Fruit fly (Drosophila melanogaster): ENCODE data around the gene CG8500.

Gene CG8500

DNA sequence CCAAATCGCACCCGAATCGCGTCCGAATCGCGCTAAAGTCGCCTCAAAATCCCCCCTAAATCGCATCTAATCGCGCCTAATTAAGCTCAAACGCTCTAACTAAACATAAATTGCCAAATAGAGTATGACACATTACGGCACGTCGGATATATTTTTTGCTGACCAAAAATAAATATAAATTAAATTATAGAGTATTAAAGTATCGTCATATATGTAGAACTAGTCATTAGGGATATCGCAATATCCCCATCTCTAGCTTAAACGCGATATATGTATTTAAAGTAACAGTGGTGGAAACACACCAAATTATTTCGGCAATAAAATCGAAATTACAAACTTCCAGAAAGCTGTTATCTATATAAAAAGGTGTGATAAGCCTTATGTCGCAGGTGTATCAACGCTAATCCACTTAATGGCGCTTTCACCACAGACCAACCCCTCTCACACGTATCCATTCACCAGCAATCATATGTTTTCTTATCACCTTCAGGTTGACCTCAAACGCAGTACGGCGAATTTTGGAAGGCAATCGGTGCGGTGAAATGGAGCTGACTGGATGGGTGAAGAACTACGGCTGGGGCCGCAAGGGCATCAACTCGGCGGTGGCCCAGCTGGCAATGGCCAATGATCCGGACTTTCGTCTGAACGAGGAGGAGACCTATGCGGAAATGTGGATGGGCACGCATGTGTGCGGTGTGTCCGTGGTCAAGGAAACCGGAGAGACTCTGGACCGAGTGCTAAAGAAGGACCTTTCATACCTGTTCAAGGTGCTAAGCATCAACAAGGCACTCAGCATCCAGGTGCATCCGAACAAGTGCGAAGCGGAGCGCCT is 24.9 kb upstream of the CG8500 start, which contains the start of gene Mpi (continued):
- TF ChIP-seq CG11696 (GFP tag; IDR thresholded peaks at IDR 0.05) (no peak), CG4617 (GFP tag; optimal IDR thresholded peaks at IDR 0.05; ENCODE audit: borderline replicate concordance) (peak; percentile 63), Blimp-1 (GFP tag; optimal IDR thresholded peaks at IDR 0.05) (no peak), CG2120 (GFP tag; optimal IDR thresholded peaks at IDR 0.05) (peak; percentile 55), E2f1 (GFP tag; IDR thresholded peaks at IDR 0.05) (no peak), Xrp1 (GFP tag; IDR thresholded peaks at IDR 0.05) (peak; percentile 49; the same call in 1 of the 2 replicates), Oli (tag; optimal IDR thresholded peaks at IDR 0.05) (no peak), crc (GFP tag; optimal IDR thresholded peaks at IDR 0.05) (no peak), Mad (GFP tag; optimal IDR thresholded peaks at IDR 0.05) (no peak), zfh2 (GFP tag; optimal IDR thresholded peaks at IDR 0.05) (no peak), trh (GFP tag; optimal IDR thresholded peaks at IDR 0.05) (no peak), ash1 (GFP tag; optimal IDR thresholded peaks at IDR 0.05) (no peak), Trl (optimal IDR thresholded peaks at IDR 0.05) (no peak), Trl (GFP tag; optimal IDR thresholded peaks at IDR 0.05) (no peak), ranshi (GFP tag; IDR thresholded peaks at IDR 0.05) (no peak), CoRest (tag; optimal IDR thresholded peaks at IDR 0.05) (peak; percentile 40), unc-4 (GFP tag; IDR thresholded peaks at IDR 0.05; ENCODE audit: partially characterized antibody) (peak; percentile 63), CTCF (GFP tag; optimal IDR thresholded peaks at IDR 0.05) (no peak), grau (tag; optimal IDR thresholded peaks at IDR 0.05) (no peak), CG30403 (GFP tag; optimal IDR thresholded peaks at IDR 0.05) (peak; percentile 18), CG3995 (GFP tag; optimal IDR thresholded peaks at IDR 0.05) (peak; percentile 82), Opbp (GFP tag; IDR thresholded peaks at IDR 0.05; ENCODE audit: partially characterized antibody) (no peak), CG34224 (GFP tag; IDR thresholded peaks at IDR 0.05; ENCODE audit: partially characterized antibody) (peak; percentile 42; the same call in 1 of the 3 replicates), Jarid2 (GFP tag; optimal IDR thresholded peaks at IDR 0.05) (no peak), CG10654 (GFP tag; optimal IDR thresholded peaks at IDR 0.05) (no peak), dati (GFP tag; IDR thresholded peaks at IDR 0.05) (no peak), lilli (GFP tag; optimal IDR thresholded peaks at IDR 0.05) (peak; percentile 37), CG17829 (tag; optimal IDR thresholded peaks at IDR 0.05) (peak; percentile 50), ftz-f1 (GFP tag; optimal IDR thresholded peaks at IDR 0.05) (peak; percentile 71), pita (GFP tag; optimal IDR thresholded peaks at IDR 0.05) (no peak), pho (GFP tag; optimal IDR thresholded peaks at IDR 0.05) (no peak), sisA (GFP tag; IDR thresholded peaks at IDR 0.05) (no peak), CG15011 (GFP tag; optimal IDR thresholded peaks at IDR 0.05) (no peak), Taf1 (GFP tag; IDR thresholded peaks at IDR 0.05) (no peak), sim (GFP tag; IDR thresholded peaks at IDR 0.05) (no peak), HLH54F (GFP tag; optimal IDR thresholded peaks at IDR 0.05) (no peak), slbo (GFP tag; IDR thresholded peaks at IDR 0.05) (peak; percentile 19; the same call in 1 of the 2 replicates), schlank (tag; optimal IDR thresholded peaks at IDR 0.05) (no peak), dmrt11E (tag; optimal IDR thresholded peaks at IDR 0.05) (peak; percentile 49), wor (GFP tag; IDR thresholded peaks at IDR 0.05) (no peak), Drgx (GFP tag; IDR thresholded peaks at IDR 0.05) (no peak), CG17359 (tag; optimal IDR thresholded peaks at IDR 0.05) (peak; percentile 33), nerfin-2 (GFP tag; IDR thresholded peaks at IDR 0.05; ENCODE audit: partially characterized antibody) (peak; percentile 31; the same call in 1 of the 2 replicates), dysf (GFP tag; IDR thresholded peaks at IDR 0.05) (peak; percentile 17; the same call in 1 of the 3 replicates), az2 (GFP tag; optimal IDR thresholded peaks at IDR 0.05) (peak; percentile 37), ind (GFP tag; optimal IDR thresholded peaks at IDR 0.05) (peak; percentile 7), CG31365 (tag; optimal IDR thresholded peaks at IDR 0.05) (no peak), CG2199 (GFP tag; IDR thresholded peaks at IDR 0.05) (no peak), CG10321 (GFP tag; IDR thresholded peaks at IDR 0.05) (no peak), Dbx (GFP tag; IDR thresholded peaks at IDR 0.05) (0 out of 3 replicates have a peak, but pooled peaks have one; percentile 3)

Measured in whole organism, embryonic.